Fruit fly (Drosophila melanogaster) whole organism, embryonic: ENCODE results near the gene Vm26Aa.

Source experiments
- CG12659 ChIP-seq: fragments of 200-800 bp; sonication (Bioruptor generic); optimal IDR thresholded peaks from 3 replicates; lab custom pipeline; 2017; ENCODE audit warnings: mild to moderate bottlenecking, missing biosample characterization, missing genetic modification reagents, missing genetic modification characterization
- CG14441 ChIP-seq: fragments of 200-800 bp; sonication (Bioruptor generic); IDR thresholded peaks from 2 replicates; pipeline ENCODE4 v1.3.6; 2022; ENCODE audit warnings: missing biosample characterization, missing genetic modification characterization
- CG15073 ChIP-seq: fragments of 200-800 bp; sonication (Bioruptor generic); optimal IDR thresholded peaks from 2 replicates; lab custom pipeline; 2016; ENCODE audit warnings: missing biosample characterization, missing genetic modification characterization
- CG15479 ChIP-seq: fragments of 200-800 bp; sonication (Bioruptor generic); optimal IDR thresholded peaks from 3 replicates; lab custom pipeline; 2019; ENCODE audit warnings: missing biosample characterization, mild to moderate bottlenecking, missing genetic modification characterization, moderate library complexity
- CG17568 ChIP-seq: fragments of 200-800 bp; sonication (Bioruptor generic); optimal IDR thresholded peaks from 2 replicates; lab custom pipeline; 2018; ENCODE audit warnings: missing biosample characterization, mild to moderate bottlenecking, missing genetic modification characterization, moderate library complexity
- CG1792 ChIP-seq: fragments of 200-800 bp; sonication (Bioruptor generic); optimal IDR thresholded peaks from 2 replicates; lab custom pipeline; 2016; ENCODE audit warnings: missing biosample characterization, missing genetic modification characterization
- CG2199 ChIP-seq: fragments of 200-800 bp; sonication (Bioruptor generic); IDR thresholded peaks from 3 replicates; pipeline ENCODE4 v1.3.6; 2022; ENCODE audit warnings: missing biosample characterization, missing genetic modification characterization
- CG30431 ChIP-seq: fragments of 200-800 bp; sonication (Bioruptor generic); optimal IDR thresholded peaks from 2 replicates; lab custom pipeline; 2017; ENCODE audit warnings: missing biosample characterization, missing genetic modification characterization
- CG3163 ChIP-seq: fragments of 200-800 bp; sonication (Bioruptor generic); optimal IDR thresholded peaks from 3 replicates; lab custom pipeline; 2016; ENCODE audit warnings: missing biosample characterization, missing genetic modification characterization
- CG3281 ChIP-seq: fragments of 200-800 bp; sonication (Bioruptor generic); optimal IDR thresholded peaks from 3 replicates; lab custom pipeline; 2017; ENCODE audit warnings: missing biosample characterization, mild to moderate bottlenecking, missing genetic modification characterization
- CG3407 ChIP-seq: fragments of 200-800 bp; sonication (Bioruptor generic); optimal IDR thresholded peaks from 2 replicates; lab custom pipeline; 2018; ENCODE audit warnings: missing biosample characterization, mild to moderate bottlenecking, missing genetic modification characterization
- CG3726 ChIP-seq: fragments of 200-800 bp; sonication (Bioruptor generic); IDR thresholded peaks from 3 replicates; pipeline ENCODE4, ENCODE4 v1.3.6; 2022; ENCODE audit warnings: missing biosample characterization, missing genetic modification characterization
- CG42726 ChIP-seq: fragments of 200-800 bp; sonication (Bioruptor generic); IDR thresholded peaks from 2 replicates; pipeline ENCODE4 v1.3.6; 2022; ENCODE audit warnings: missing biosample characterization, missing genetic modification characterization; ENCODE audit not compliant: partially characterized antibody
- CG4360 ChIP-seq: fragments of 200-800 bp; sonication (Bioruptor generic); IDR thresholded peaks from 2 replicates; pipeline ENCODE4 v1.3.6; 2022; ENCODE audit warnings: missing biosample characterization, missing genetic modification characterization
- CG6254 ChIP-seq: fragments of 200-800 bp; sonication (Bioruptor generic); optimal IDR thresholded peaks from 3 replicates; lab custom pipeline; 2017; ENCODE audit warnings: mild to moderate bottlenecking, missing biosample characterization, missing genetic modification reagents, missing genetic modification characterization
- CG6654 ChIP-seq: fragments of 200-800 bp; sonication (Bioruptor generic); optimal IDR thresholded peaks from 2 replicates; lab custom pipeline; 2017; ENCODE audit warnings: missing biosample characterization, mild to moderate bottlenecking, missing genetic modification characterization
- Camta ChIP-seq: fragments of 200-800 bp; sonication (Bioruptor generic); optimal IDR thresholded peaks from 2 replicates; lab custom pipeline; 2016; ENCODE audit warnings: missing biosample characterization, missing genetic modification characterization
- Dll ChIP-seq: fragments of 200-800 bp; sonication (Bioruptor generic); IDR thresholded peaks from 4 replicates; pipeline ENCODE4 v1.3.6; 2022; ENCODE audit warnings: missing biosample characterization, missing genetic modification characterization; ENCODE audit not compliant: partially characterized antibody
- Doc3 ChIP-seq: fragments of 200-800 bp; sonication (Bioruptor generic); IDR thresholded peaks from 3 replicates; pipeline ENCODE4 v1.3.6; 2022; ENCODE audit warnings: missing biosample characterization, missing genetic modification characterization; ENCODE audit not compliant: partially characterized antibody
- Dp ChIP-seq: fragments of 200-800 bp; sonication (Bioruptor generic); optimal IDR thresholded peaks from 2 replicates; lab custom pipeline; 2018; ENCODE audit warnings: missing biosample characterization, mild to moderate bottlenecking, missing genetic modification characterization, moderate library complexity
- Drgx ChIP-seq: fragments of 200-800 bp; sonication (Bioruptor generic); IDR thresholded peaks from 2 replicates; pipeline ENCODE4 v1.3.6; 2022; ENCODE audit warnings: missing biosample characterization, missing genetic modification characterization
- H15 ChIP-seq: fragments of 200-800 bp; sonication (Bioruptor generic); IDR thresholded peaks from 3 replicates; pipeline ENCODE4 v1.3.6; 2022; ENCODE audit warnings: missing biosample characterization, missing genetic modification characterization
- HmgD ChIP-seq: fragments of 200-800 bp; sonication (Bioruptor generic); optimal IDR thresholded peaks from 3 replicates; lab custom pipeline; 2016; ENCODE audit warnings: missing biosample characterization, missing genetic modification characterization
- Kr ChIP-seq: fragments of 200-800 bp; sonication (Bioruptor generic); optimal IDR thresholded peaks from 2 replicates; lab custom pipeline; 2017; ENCODE audit warnings: missing biosample characterization, mild to moderate bottlenecking, missing genetic modification characterization
- Lpt ChIP-seq: fragments of >200 bp; optimal IDR thresholded peaks from 2 replicates; lab custom pipeline; 2018; ENCODE audit warnings: missing biosample characterization, missing genetic modification characterization
- PHDP ChIP-seq: fragments of 200-800 bp; sonication (Bioruptor generic); optimal IDR thresholded peaks from 3 replicates; lab custom pipeline; 2018; ENCODE audit warnings: missing biosample characterization, mild to moderate bottlenecking, missing genetic modification characterization, moderate library complexity
- Trl ChIP-seq, 3 experiments: fragments of >200 bp in 2 of 3; fragments of 200-800 bp in 1 of 3; sonication (Bioruptor generic) in 1 of 3; optimal IDR thresholded peaks; 2 replicates in 1 of 3; 3 replicates in 2 of 3; lab custom pipeline; 2016 to 2017; ENCODE audit warnings: missing biosample characterization in 1 of 3, missing genetic modification characterization in 1 of 3
- ase ChIP-seq: fragments of 200-800 bp; sonication (Bioruptor generic); IDR thresholded peaks from 3 replicates; pipeline ENCODE4 v1.3.6; 2022; ENCODE audit warnings: missing biosample characterization, missing genetic modification characterization
- bab2 ChIP-seq: fragments of 200-800 bp; sonication (Bioruptor generic); optimal IDR thresholded peaks from 2 replicates; lab custom pipeline; 2016; ENCODE audit warnings: missing biosample characterization, missing genetic modification characterization
- br ChIP-seq: fragments of >200 bp; optimal IDR thresholded peaks from 2 replicates; lab custom pipeline; 2017
- cad ChIP-seq: fragments of >200 bp; optimal IDR thresholded peaks from 2 replicates; lab custom pipeline; 2017; ENCODE audit warnings: missing biosample characterization, missing genetic modification characterization
- dan ChIP-seq: fragments of 200-800 bp; sonication (Bioruptor generic); IDR thresholded peaks from 2 replicates; pipeline ENCODE4 v1.3.6; 2022; ENCODE audit warnings: missing biosample characterization, missing genetic modification characterization
- dimm ChIP-seq: fragments of 200-800 bp; sonication (Bioruptor generic); IDR thresholded peaks from 2 replicates; pipeline ENCODE4 v1.3.6; 2022; ENCODE audit warnings: missing biosample characterization, missing genetic modification characterization
- emc ChIP-seq: fragments of 200-800 bp; sonication (Bioruptor generic); optimal IDR thresholded peaks from 2 replicates; lab custom pipeline; 2016; ENCODE audit warnings: missing biosample characterization, missing genetic modification characterization
- gt ChIP-seq: fragments of 200-800 bp; sonication (Bioruptor generic); IDR thresholded peaks from 2 replicates; pipeline ENCODE4 v1.3.6; 2022; ENCODE audit warnings: missing biosample characterization, missing genetic modification characterization
- hb ChIP-seq: fragments of 200-800 bp; sonication (Bioruptor generic); IDR thresholded peaks from 3 replicates; pipeline ENCODE4 v1.3.6; 2022; ENCODE audit warnings: missing biosample characterization, missing genetic modification characterization; ENCODE audit not compliant: partially characterized antibody
- her ChIP-seq: fragments of 200-800 bp; sonication (Bioruptor generic); optimal IDR thresholded peaks from 2 replicates; lab custom pipeline; 2016; ENCODE audit warnings: missing biosample characterization, missing genetic modification characterization
- lab ChIP-seq: fragments of 200-800 bp; sonication (Bioruptor generic); optimal IDR thresholded peaks from 3 replicates; lab custom pipeline; 2017; ENCODE audit warnings: missing biosample characterization, missing genetic modification characterization, mild to moderate bottlenecking, moderate library complexity, missing genetic modification reagents
- lola ChIP-seq, 3 experiments: fragments of >200 bp in 2 of 3; fragments of 200-800 bp in 1 of 3; sonication (Bioruptor generic) in 1 of 3; optimal IDR thresholded peaks; 2 replicates each; lab custom pipeline; 2017 to 2019; ENCODE audit warnings: missing biosample characterization in 3 of 3, missing genetic modification characterization in 3 of 3, mild to moderate bottlenecking in 1 of 3, moderate library complexity in 1 of 3
- nau ChIP-seq: fragments of 200-800 bp; sonication (Bioruptor generic); optimal IDR thresholded peaks from 3 replicates; lab custom pipeline; 2017; ENCODE audit warnings: missing biosample characterization, mild to moderate bottlenecking, missing genetic modification characterization, missing genetic modification reagents
- nom ChIP-seq: fragments of 200-800 bp; sonication (Bioruptor generic); optimal IDR thresholded peaks from 2 replicates; lab custom pipeline; 2017; ENCODE audit warnings: missing biosample characterization, missing genetic modification characterization, mild to moderate bottlenecking, moderate library complexity, missing genetic modification reagents
- odd ChIP-seq: fragments of 200-800 bp; sonication (Bioruptor generic); optimal IDR thresholded peaks from 2 replicates; lab custom pipeline; 2017; ENCODE audit warnings: missing biosample characterization, mild to moderate bottlenecking, missing genetic modification characterization
- onecut ChIP-seq: fragments of 200-800 bp; sonication (Bioruptor generic); IDR thresholded peaks from 2 replicates; pipeline ENCODE4 v1.3.6; 2022; ENCODE audit warnings: missing biosample characterization, missing genetic modification characterization
- pfk ChIP-seq: fragments of 200-800 bp; sonication (Bioruptor generic); optimal IDR thresholded peaks from 2 replicates; lab custom pipeline; 2018; ENCODE audit warnings: missing biosample characterization, mild to moderate bottlenecking, missing genetic modification characterization, moderate library complexity
- pros ChIP-seq: fragments of 200-800 bp; sonication (Bioruptor generic); optimal IDR thresholded peaks from 3 replicates; lab custom pipeline; 2019; ENCODE audit warnings: missing biosample characterization, mild to moderate bottlenecking, missing genetic modification characterization, moderate library complexity
- ro ChIP-seq: fragments of 200-800 bp; sonication (Bioruptor generic); IDR thresholded peaks from 2 replicates; pipeline ENCODE4 v1.3.6; 2022; ENCODE audit warnings: missing biosample characterization, missing genetic modification characterization
- sd ChIP-seq: fragments of 200-800 bp; sonication (Bioruptor generic); optimal IDR thresholded peaks from 3 replicates; lab custom pipeline; 2018; ENCODE audit warnings: missing biosample characterization, mild to moderate bottlenecking, missing genetic modification characterization, moderate library complexity
- tup ChIP-seq: fragments of 200-800 bp; sonication (Bioruptor generic); optimal IDR thresholded peaks from 2 replicates; lab custom pipeline; 2016; ENCODE audit warnings: missing biosample characterization, mild to moderate bottlenecking, missing genetic modification characterization, moderate library complexity
- wor ChIP-seq: fragments of 200-800 bp; sonication (Bioruptor generic); IDR thresholded peaks from 2 replicates; pipeline ENCODE4 v1.3.6; 2022; ENCODE audit warnings: missing biosample characterization, missing genetic modification characterization
- yki ChIP-seq: fragments of >200 bp; optimal IDR thresholded peaks from 3 replicates; lab custom pipeline; 2018
- zfh1 ChIP-seq: fragments of 200-800 bp; sonication (Bioruptor generic); IDR thresholded peaks from 3 replicates; pipeline ENCODE4 v1.3.6; 2022; ENCODE audit warnings: missing biosample characterization, missing genetic modification characterization

Gene Vm26Aa

DNA sequence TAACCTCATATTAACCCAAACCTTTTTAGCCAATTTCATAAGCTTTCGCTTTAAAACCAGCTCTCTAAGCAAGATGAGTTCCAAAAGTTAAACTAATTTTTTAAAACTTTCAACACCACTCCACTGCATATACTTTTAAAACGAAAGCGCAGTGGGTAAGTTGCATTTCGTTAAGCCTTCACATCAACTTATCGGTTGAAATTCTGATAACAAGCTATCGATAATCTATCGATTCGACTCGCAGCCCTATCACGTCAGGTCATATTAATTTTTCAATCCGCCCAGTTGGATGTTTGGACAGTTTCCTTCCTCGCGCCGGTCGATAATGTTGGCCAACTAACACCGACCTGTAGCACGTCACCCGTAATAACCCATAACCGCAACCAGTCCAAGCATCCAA lies 26.0 kb upstream of the Vm26Aa start, which contains the start of gene ifc (continued):
- no peak for TF ChIP-seq CG14441 (GFP tag; lab: Robert Waterston, UW)
- no peak for TF ChIP-seq Kr (GFP tag; lab: Kevin White, UChicago)
- TF ChIP-seq yki (lab: Kevin White, UChicago) = no peak
- TF ChIP-seq br (lab: Kevin White, UChicago) = no peak
- no peak for TF ChIP-seq CG42726 (GFP tag; lab: Robert Waterston, UW)
- TF ChIP-seq lab (GFP tag; lab: Kevin White, UChicago) = peak; percentile 72
- peak; percentile 0 for TF ChIP-seq CG6254
- no peak for TF ChIP-seq odd (GFP tag; lab: Kevin White, UChicago)
- no peak for TF ChIP-seq Lpt
- TF ChIP-seq Dll (GFP tag; lab: Robert Waterston, UW) = no peak
- no peak for TF ChIP-seq hb (GFP tag; lab: Robert Waterston, UW)
- TF ChIP-seq CG1792 (GFP tag; lab: Kevin White, UChicago) = peak; percentile 51
- TF ChIP-seq CG2199 (GFP tag; lab: Robert Waterston, UW) = no peak
- TF ChIP-seq Doc3 (GFP tag; lab: Robert Waterston, UW) = no peak
- TF ChIP-seq gt (GFP tag; lab: Robert Waterston, UW) = no peak
- TF ChIP-seq tup (GFP tag; lab: Kevin White, UChicago) = no peak
- TF ChIP-seq CG15073 = no peak
- no peak for TF ChIP-seq CG17568 (GFP tag; lab: Kevin White, UChicago)
- no peak for TF ChIP-seq CG4360 (GFP tag; lab: Robert Waterston, UW)
- peak; percentile 71 for TF ChIP-seq her (GFP tag; lab: Kevin White, UChicago)
- TF ChIP-seq CG12659 (GFP tag; lab: Kevin White, UChicago) = peak; percentile 86
- no peak; the same call in none of the 2 replicates for TF ChIP-seq onecut (GFP tag; lab: Robert Waterston, UW)
- no peak for TF ChIP-seq zfh1
- TF ChIP-seq Dp = peak; percentile 63
- TF ChIP-seq bab2 (GFP tag; lab: Kevin White, UChicago) = peak; percentile 49
- TF ChIP-seq CG3281 (GFP tag; lab: Kevin White, UChicago) = peak; percentile 50
- no peak for TF ChIP-seq H15 (GFP tag; lab: Robert Waterston, UW)
- TF ChIP-seq dimm (GFP tag; lab: Robert Waterston, UW) = no peak
- no peak for TF ChIP-seq CG3726 (GFP tag; lab: Robert Waterston, UW)
- no peak for TF ChIP-seq wor (GFP tag; lab: Robert Waterston, UW)
- peak; percentile 69 for TF ChIP-seq HmgD (GFP tag; lab: Kevin White, UChicago)
- TF ChIP-seq dan = no peak
- TF ChIP-seq CG6654 (GFP tag; lab: Kevin White, UChicago) = no peak
- no peak for TF ChIP-seq ase (GFP tag; lab: Robert Waterston, UW)
- no peak for TF ChIP-seq CG3407 (GFP tag; lab: Kevin White, UChicago)
- TF ChIP-seq nau (GFP tag; lab: Kevin White, UChicago) = no peak
- TF ChIP-seq, all 482 proteins: peak for 219

DNA sequence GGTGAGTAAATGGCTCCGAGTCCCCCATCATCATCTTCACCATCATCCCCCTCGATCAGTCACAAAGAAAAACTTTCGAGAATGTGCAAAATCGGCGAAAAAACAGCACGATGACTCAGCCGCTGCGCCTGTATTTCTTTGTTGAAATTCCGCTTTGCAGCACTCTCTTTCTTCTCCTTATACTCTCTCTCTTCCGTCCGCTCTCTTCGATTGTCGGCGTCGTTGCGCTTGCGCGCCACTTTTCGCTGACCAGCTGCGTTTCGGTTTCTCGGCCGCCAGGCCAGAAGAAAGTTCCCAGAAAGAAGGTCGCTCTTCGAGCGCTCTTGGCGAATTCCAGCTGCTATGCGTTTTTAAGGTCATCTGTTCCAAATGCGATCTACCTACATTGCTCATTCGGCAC lies 23.1 kb upstream of the Vm26Aa start:
- TF ChIP-seq zfh1 (no peak), ro (GFP tag; lab: Robert Waterston, UW) (no peak), emc (no peak), lola (GFP tag; optimal IDR thresholded peaks at IDR 0.05; lab: Kevin White, UChicago) (no peak), nom (peak; percentile 38), CG15479 (GFP tag; lab: Kevin White, UChicago) (peak; percentile 67), PHDP (no peak), sd (peak; percentile 8), cad (GFP tag; lab: Kevin White, UChicago) (peak; percentile 11), Drgx (no peak), CG3163 (GFP tag; lab: Kevin White, UChicago) (peak; percentile 50), pros (peak; percentile 58), Trl (optimal IDR thresholded peaks at IDR 0.05; lab: Kevin White, UChicago) (peak; percentile 20 to 73), Trl (GFP tag; optimal IDR thresholded peaks at IDR 0.05; lab: Kevin White, UChicago) (no peak), pfk (GFP tag; lab: Kevin White, UChicago) (no peak), Camta (no peak), CG30431 (GFP tag; lab: Kevin White, UChicago) (no peak)
